Fruit fly (Drosophila melanogaster): ENCODE results near the gene SNF4Agamma.
A peak's percentile ranks its signal among the peaks of the same experiment; 100 is the strongest.

Gene SNF4Agamma

DNA sequence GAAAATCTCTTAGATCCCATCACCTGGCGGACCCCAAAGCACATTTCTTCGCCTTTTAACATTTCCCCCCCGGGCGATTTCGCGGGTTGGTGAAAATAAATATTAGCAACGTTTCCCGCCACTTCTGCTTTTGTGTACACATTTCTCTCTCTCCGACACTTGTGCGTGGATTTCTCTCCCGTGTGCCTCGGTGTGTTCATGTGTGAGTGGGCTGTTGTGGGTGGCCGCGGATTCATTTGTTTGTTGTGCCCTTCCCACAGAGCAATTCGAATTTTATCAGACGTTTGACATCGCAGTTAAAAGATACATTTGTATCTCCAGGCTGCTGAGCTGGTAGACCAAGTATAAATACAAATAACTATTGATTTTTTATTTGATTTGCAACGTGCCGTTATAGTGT is 83.7 kb downstream of the SNF4Agamma start (continued):
- TF ChIP-seq hkb (optimal IDR thresholded peaks at IDR 0.05) (no peak), hkb (GFP tag; IDR thresholded peaks at IDR 0.05) (peak; percentile 66), emc (GFP tag; optimal IDR thresholded peaks at IDR 0.05) (no peak), croc (GFP tag; conservative IDR thresholded peaks at IDR 0.05) (no peak), CG15514 (GFP tag; optimal IDR thresholded peaks at IDR 0.05) (peak; percentile 0), CG18262 (tag; optimal IDR thresholded peaks at IDR 0.05) (no peak), CG7963 (GFP tag; IDR thresholded peaks at IDR 0.05; ENCODE audit: partially characterized antibody) (no peak), lmd (GFP tag; IDR thresholded peaks at IDR 0.05) (peak; percentile 28; the same call in 1 of the 2 replicates), zfh1 (GFP tag; IDR thresholded peaks at IDR 0.05) (peak; percentile 38; the same call in 2 of the 3 replicates), CG7839 (tag; optimal IDR thresholded peaks at IDR 0.05) (no peak), Trl (optimal IDR thresholded peaks at IDR 0.05) (peak; percentile 59 to 71), Trl (GFP tag; optimal IDR thresholded peaks at IDR 0.05) (no peak), CG17612 (GFP tag; IDR thresholded peaks at IDR 0.05) (no peak), CG8290 (GFP tag; optimal IDR thresholded peaks at IDR 0.05) (no peak), CG8290 (tag; optimal IDR thresholded peaks at IDR 0.05) (no peak), Med (GFP tag) (peak; percentile 83), E2f2 (GFP tag; IDR thresholded peaks at IDR 0.05) (peak; percentile 23; the same call in 1 of the 2 replicates), B-H1 (GFP tag; IDR thresholded peaks at IDR 0.05) (peak; percentile 48; the same call in 2 of the 3 replicates), CG2120 (GFP tag; optimal IDR thresholded peaks at IDR 0.05) (peak; percentile 51), Bgb (GFP tag; IDR thresholded peaks at IDR 0.05; ENCODE audit: partially characterized antibody) (0 out of 2 replicates have a peak, but pooled peaks have one; percentile 16), ci (GFP tag; IDR thresholded peaks at IDR 0.05) (peak; percentile 84), CG6813 (GFP tag; optimal IDR thresholded peaks at IDR 0.05) (peak; percentile 34), rib (GFP tag; IDR thresholded peaks at IDR 0.05) (peak; percentile 67; the same call in 1 of the 2 replicates), chinmo (GFP tag; IDR thresholded peaks at IDR 0.05; ENCODE audit: partially characterized antibody) (peak; percentile 53; the same call in 1 of the 4 replicates), CoRest (tag; optimal IDR thresholded peaks at IDR 0.05) (peak; percentile 13), crol (GFP tag; IDR thresholded peaks at IDR 0.05) (0 out of 2 replicates have a peak, but pooled peaks have one; percentile 41), cg (GFP tag; optimal IDR thresholded peaks at IDR 0.05) (peak; percentile 87), nmo (GFP tag; optimal IDR thresholded peaks at IDR 0.05) (no peak), vvl (GFP tag; IDR thresholded peaks at IDR 0.05) (peak; percentile 50; the same call in 1 of the 2 replicates), CG7556 (GFP tag; optimal IDR thresholded peaks at IDR 0.05) (peak; percentile 21), prd (optimal IDR thresholded peaks at IDR 0.05) (no peak), prd (GFP tag; IDR thresholded peaks at IDR 0.05) (peak; percentile 40; the same call in 1 of the 3 replicates), Hmr (GFP tag; optimal IDR thresholded peaks at IDR 0.05) (peak; percentile 27)

DNA sequence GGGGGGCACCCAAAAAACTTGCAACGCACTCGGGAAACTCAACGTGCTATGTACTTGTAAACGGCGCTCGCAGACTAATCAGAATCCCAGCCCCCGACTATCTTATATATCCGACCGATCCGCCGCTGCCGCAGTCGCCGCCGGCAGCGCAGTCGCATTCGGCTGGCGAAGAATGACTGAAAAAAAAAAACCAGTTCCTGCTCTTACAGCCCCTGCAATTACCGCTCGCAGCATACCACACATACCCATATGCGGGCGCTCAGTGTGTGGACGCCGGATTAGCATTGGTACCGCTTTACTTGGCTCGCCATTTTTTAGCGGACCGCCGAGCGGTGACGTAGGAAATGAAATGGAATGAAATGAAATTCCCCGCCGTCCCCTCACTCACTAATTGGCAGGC is 96.6 kb downstream of the SNF4Agamma start, which contains the start of gene e:
Gene e, minus strand, starts transcription at position 79 of the 400 bp plus-strand sequence.
- TF ChIP-seq Ets65A (GFP tag) (peak; percentile 83), sob (GFP tag; IDR thresholded peaks at IDR 0.05) (0 out of 2 replicates have a peak, but pooled peaks have one; percentile 14), Adf1 (GFP tag; IDR thresholded peaks at IDR 0.05) (peak; percentile 64), gsb (GFP tag; IDR thresholded peaks at IDR 0.05) (no peak), z (GFP tag; IDR thresholded peaks at IDR 0.05) (peak; percentile 8; the same call in 1 of the 3 replicates), gcm (GFP tag; optimal IDR thresholded peaks at IDR 0.05) (peak; percentile 72), luna (GFP tag; optimal IDR thresholded peaks at IDR 0.05) (no peak), Neu2 (GFP tag; optimal IDR thresholded peaks at IDR 0.05; ENCODE audit: borderline replicate concordance) (peak; percentile 72), Fer3 (tag; optimal IDR thresholded peaks at IDR 0.05) (no peak), Side (GFP tag; optimal IDR thresholded peaks at IDR 0.05) (no peak), Sry-δ (GFP tag; optimal IDR thresholded peaks at IDR 0.05) (no peak), Gsc (GFP tag; IDR thresholded peaks at IDR 0.05) (no peak), sd (tag; optimal IDR thresholded peaks at IDR 0.05) (peak; percentile 21), CG7357 (GFP tag; IDR thresholded peaks at IDR 0.05) (no peak), CG8281 (tag; optimal IDR thresholded peaks at IDR 0.05) (no peak), chinmo (GFP tag; IDR thresholded peaks at IDR 0.05; ENCODE audit: partially characterized antibody) (0 out of 4 replicates have a peak, but pooled peaks have one; percentile 52), ATbp (GFP tag; optimal IDR thresholded peaks at IDR 0.05) (no peak), ewg (GFP tag; optimal IDR thresholded peaks at IDR 0.05) (no peak), CG17802 (tag; optimal IDR thresholded peaks at IDR 0.05) (no peak), CG13287 (GFP tag; IDR thresholded peaks at IDR 0.05; ENCODE audit: partially characterized antibody) (no peak), CG10431 (GFP tag; optimal IDR thresholded peaks at IDR 0.05) (no peak)
